Worm (Caenorhabditis elegans) whole organism, L4 larva: ENCODE data around the gene M79.2.
A peak's percentile ranks its signal among the peaks of the same experiment; 100 is the strongest.

Experiments used
- F10B5.3 ChIP-seq: sonication (generic microtip); optimal IDR thresholded peaks from 2 replicates; lab custom pipeline; 2016; ENCODE audit warnings: mild to moderate bottlenecking, missing genetic modification characterization, missing compliant biosample characterization
- F44E2.7 ChIP-seq: fragments of 200-800 bp; sonication (Bioruptor generic); IDR thresholded peaks from 2 replicates; pipeline ENCODE4 v2.1.2; 2022; ENCODE audit warnings: missing genetic modification characterization, missing compliant biosample characterization
- F49E8.2 ChIP-seq: sonication (generic microtip); optimal IDR thresholded peaks from 2 replicates; lab custom pipeline; 2016; ENCODE audit warnings: missing compliant biosample characterization, mild to moderate bottlenecking, missing genetic modification characterization, borderline replicate concordance
- T26A8.4 ChIP-seq: fragments of 200-800 bp; sonication (Bioruptor generic); IDR thresholded peaks from 2 replicates; pipeline ENCODE4 v1.3.6; 2022; ENCODE audit warnings: missing genetic modification characterization, missing compliant biosample characterization
- Y48G9A.11 ChIP-seq: fragments of 200-800 bp; sonication (Bioruptor generic); IDR thresholded peaks from 2 replicates; pipeline ENCODE4 v1.3.6; 2022; ENCODE audit warnings: missing genetic modification reagents, missing genetic modification characterization, missing compliant biosample characterization
- Y75B8A.6 ChIP-seq: fragments of 200-800 bp; sonication (Bioruptor generic); IDR thresholded peaks from 2 replicates; pipeline ENCODE4 v1.3.6; 2022; ENCODE audit warnings: missing genetic modification reagents, missing genetic modification characterization, missing compliant biosample characterization
- ama-1 ChIP-seq: fragments of 150-350 bp; optimal IDR thresholded peaks from 2 replicates; lab custom pipeline; 2014; ENCODE audit warnings: inconsistent platforms, mixed read lengths
- attf-4 ChIP-seq: sonication (generic microtip); optimal IDR thresholded peaks from 3 replicates; lab custom pipeline; 2017; ENCODE audit warnings: missing biosample characterization, missing genetic modification characterization
- ceh-62 ChIP-seq: sonication (generic microtip); optimal IDR thresholded peaks from 2 replicates; lab custom pipeline; 2017; ENCODE audit warnings: missing biosample characterization, missing genetic modification characterization
- cey-2 ChIP-seq: sonication (generic microtip); optimal IDR thresholded peaks from 3 replicates; lab custom pipeline; 2017; ENCODE audit warnings: missing genetic modification characterization, mild to moderate bottlenecking, missing compliant biosample characterization, antibody characterized with exemption, borderline replicate concordance; ENCODE audit not compliant: insufficient read depth
- daf-12 ChIP-seq: fragments of 150-350 bp; optimal IDR thresholded peaks from 2 replicates; lab custom pipeline; 2014; ENCODE audit warnings: missing biosample characterization, missing genetic modification reagents, missing genetic modification characterization
- dmd-8 ChIP-seq: fragments of 200-800 bp; sonication (Bioruptor generic); IDR thresholded peaks from 2 replicates; pipeline ENCODE4 v1.3.6; 2022; ENCODE audit warnings: missing genetic modification characterization, missing compliant biosample characterization
- dmd-9 ChIP-seq: fragments of 200-800 bp; sonication (Bioruptor generic); IDR thresholded peaks from 2 replicates; pipeline ENCODE4 v1.3.6; 2022; ENCODE audit warnings: missing genetic modification reagents, missing genetic modification characterization, missing compliant biosample characterization
- dpl-1 ChIP-seq: fragments of 150-350 bp; optimal IDR thresholded peaks from 2 replicates; lab custom pipeline; 2014; ENCODE audit warnings: missing biosample characterization, missing genetic modification reagents, missing genetic modification characterization
- duxl-1 ChIP-seq: sonication (generic microtip); optimal IDR thresholded peaks from 2 replicates; lab custom pipeline; 2016; ENCODE audit warnings: mild to moderate bottlenecking, missing genetic modification characterization, moderate library complexity, missing compliant biosample characterization; ENCODE audit not compliant: poor library complexity
- egl-27 ChIP-seq: sonication (generic microtip); optimal IDR thresholded peaks from 3 replicates; lab custom pipeline; 2017; ENCODE audit warnings: missing biosample characterization, missing genetic modification reagents, missing genetic modification characterization
- egl-43 ChIP-seq: fragments of 200-800 bp; sonication (Bioruptor generic); IDR thresholded peaks from 2 replicates; pipeline ENCODE4 v1.3.6; 2022; ENCODE audit warnings: missing genetic modification reagents, missing genetic modification characterization, missing compliant biosample characterization
- gei-8 ChIP-seq: fragments of 200-800 bp; sonication (Bioruptor generic); optimal IDR thresholded peaks from 2 replicates; lab custom pipeline; 2018; ENCODE audit warnings: mild to moderate bottlenecking, missing genetic modification characterization, missing compliant biosample characterization
- hif-1 ChIP-seq, 2 experiments: sonication (generic microtip); optimal IDR thresholded peaks; 2 replicates each; lab custom pipeline; 2016 to 2017; ENCODE audit warnings: missing compliant biosample characterization in 2 of 2, missing genetic modification characterization in 2 of 2, missing genetic modification reagents in 2 of 2, missing genotype in 2 of 2, mild to moderate bottlenecking in 1 of 2
- hlh-11 ChIP-seq: fragments of 200-800 bp; sonication (Bioruptor generic); optimal IDR thresholded peaks from 2 replicates; lab custom pipeline; 2018; ENCODE audit warnings: mild to moderate bottlenecking, missing genetic modification characterization, missing compliant biosample characterization
- hlh-30 ChIP-seq: sonication (generic microtip); optimal IDR thresholded peaks from 2 replicates; lab custom pipeline; 2017; ENCODE audit warnings: antibody characterized with exemption, mild to moderate bottlenecking, missing genetic modification characterization, missing compliant biosample characterization; ENCODE audit not compliant: insufficient read depth
- lim-7 ChIP-seq: fragments of 200-800 bp; sonication (Bioruptor generic); IDR thresholded peaks from 2 replicates; pipeline ENCODE4 v1.3.6; 2022; ENCODE audit warnings: missing genetic modification characterization, missing compliant biosample characterization
- lin-13 ChIP-seq: fragments of 150-350 bp; optimal IDR thresholded peaks from 2 replicates; lab custom pipeline; 2014; ENCODE audit warnings: missing biosample characterization, missing genetic modification reagents, missing genetic modification characterization
- lin-29 ChIP-seq: fragments of 200-800 bp; sonication (Bioruptor generic); IDR thresholded peaks from 2 replicates; pipeline ENCODE4 v1.3.6; 2022; ENCODE audit warnings: missing genetic modification reagents, missing genetic modification characterization, missing compliant biosample characterization
- lin-38 ChIP-seq: fragments of 200-800 bp; sonication (Bioruptor generic); IDR thresholded peaks from 2 replicates; pipeline ENCODE4 v1.3.6; 2022; ENCODE audit warnings: missing genetic modification reagents, missing genetic modification characterization, missing compliant biosample characterization
- lir-3 ChIP-seq: sonication (generic microtip); optimal IDR thresholded peaks from 2 replicates; lab custom pipeline; 2016; ENCODE audit warnings: mild to moderate bottlenecking, missing genetic modification characterization, missing compliant biosample characterization
- madf-5 ChIP-seq, 2 experiments: fragments of 200-800 bp; sonication (Bioruptor generic); IDR thresholded peaks; 2 replicates each; pipeline ENCODE4 v1.3.6; 2022; ENCODE audit warnings: missing compliant biosample characterization in 2 of 2, missing genetic modification characterization in 2 of 2
- madf-9 ChIP-seq: fragments of 200-800 bp; sonication (Bioruptor generic); conservative IDR thresholded peaks from 2 replicates; pipeline ENCODE4 v1.3.6; 2022; ENCODE audit warnings: missing genetic modification reagents, missing genetic modification characterization, missing compliant biosample characterization
- mdt-29 ChIP-seq: fragments of 200-800 bp; sonication (Bioruptor generic); IDR thresholded peaks from 2 replicates; pipeline ENCODE4 v1.3.6; 2022; ENCODE audit warnings: missing genetic modification reagents, missing genetic modification characterization, missing compliant biosample characterization
- mes-2 ChIP-seq: sonication (generic microtip); optimal IDR thresholded peaks from 2 replicates; lab custom pipeline; 2016; ENCODE audit warnings: missing genotype, mild to moderate bottlenecking, missing genetic modification characterization, missing compliant biosample characterization; ENCODE audit not compliant: poor library complexity, severe bottlenecking
- mxl-2 ChIP-seq: fragments of 200-800 bp; sonication (Bioruptor generic); conservative IDR thresholded peaks from 2 replicates; pipeline ENCODE4 v1.3.6; 2022; ENCODE audit warnings: missing genetic modification reagents, missing genetic modification characterization, missing compliant biosample characterization
- mxl-3 ChIP-seq: fragments of 200-800 bp; sonication (Bioruptor generic); optimal IDR thresholded peaks from 2 replicates; lab custom pipeline; 2018; ENCODE audit warnings: mild to moderate bottlenecking, missing genetic modification characterization, missing compliant biosample characterization
- nhr-102 ChIP-seq: sonication (generic microtip); optimal IDR thresholded peaks from 2 replicates; lab custom pipeline; 2016; ENCODE audit warnings: mild to moderate bottlenecking, missing genetic modification characterization, moderate library complexity, missing compliant biosample characterization
- nhr-111 ChIP-seq: fragments of 200-800 bp; sonication (Bioruptor generic); optimal IDR thresholded peaks from 2 replicates; lab custom pipeline; 2018; ENCODE audit warnings: mild to moderate bottlenecking, missing genetic modification characterization, missing compliant biosample characterization
- nhr-25 ChIP-seq: sonication (generic microtip); optimal IDR thresholded peaks from 2 replicates; lab custom pipeline; 2017; ENCODE audit warnings: missing genetic modification characterization, mild to moderate bottlenecking, missing compliant biosample characterization, antibody characterized with exemption, moderate library complexity, borderline replicate concordance; ENCODE audit not compliant: insufficient read depth
- nhr-28 ChIP-seq: fragments of 150-350 bp; optimal IDR thresholded peaks from 2 replicates; lab custom pipeline; 2014; ENCODE audit warnings: missing biosample characterization, missing genetic modification characterization
- nhr-6 ChIP-seq: fragments of 150-350 bp; optimal IDR thresholded peaks from 2 replicates; lab custom pipeline; 2014; ENCODE audit warnings: missing biosample characterization, missing genetic modification characterization
- nhr-76 ChIP-seq: fragments of 150-350 bp; optimal IDR thresholded peaks from 2 replicates; lab custom pipeline; 2014; ENCODE audit warnings: missing biosample characterization, missing genetic modification characterization
- nhr-77 ChIP-seq: fragments of 150-350 bp; optimal IDR thresholded peaks from 2 replicates; lab custom pipeline; 2014; ENCODE audit warnings: missing biosample characterization, missing genetic modification characterization
- pha-4 ChIP-seq, 2 experiments: fragments of 150-350 bp in 1 of 2; fragments of 200-800 bp in 1 of 2; sonication (Bioruptor generic) in 1 of 2; IDR thresholded peaks in 1 of 2; optimal IDR thresholded peaks in 1 of 2; 2 replicates each; pipeline versions ENCODE4 v1.3.6 to Lab custom; 2014 to 2022; ENCODE audit warnings: missing genetic modification characterization in 2 of 2, missing genetic modification reagents in 2 of 2, missing biosample characterization in 1 of 2, missing compliant biosample characterization in 1 of 2
- php-3 ChIP-seq: fragments of 200-800 bp; sonication (Bioruptor generic); IDR thresholded peaks from 2 replicates; pipeline ENCODE4 v1.3.6; 2022; ENCODE audit warnings: missing genetic modification reagents, missing genetic modification characterization, missing compliant biosample characterization
- saeg-2 ChIP-seq: fragments of 200-800 bp; sonication (Bioruptor generic); IDR thresholded peaks from 2 replicates; pipeline ENCODE4 v1.3.6; 2022; ENCODE audit warnings: missing genetic modification reagents, missing genetic modification characterization, missing compliant biosample characterization
- set-16 ChIP-seq: fragments of 200-800 bp; sonication (Bioruptor generic); IDR thresholded peaks from 2 replicates; pipeline ENCODE4 v1.3.6; 2022; ENCODE audit warnings: missing genetic modification reagents, missing genetic modification characterization, missing compliant biosample characterization
- tra-1 ChIP-seq: fragments of 200-800 bp; sonication (Bioruptor generic); IDR thresholded peaks from 2 replicates; pipeline ENCODE4 v1.3.6; 2022; ENCODE audit warnings: missing genetic modification reagents, missing genetic modification characterization, missing compliant biosample characterization
- unc-130 ChIP-seq: sonication (generic microtip); optimal IDR thresholded peaks from 2 replicates; lab custom pipeline; 2016; ENCODE audit warnings: missing genetic modification reagents, missing genetic modification characterization, missing compliant biosample characterization
- vab-7 ChIP-seq: fragments of 200-800 bp; sonication (Bioruptor generic); IDR thresholded peaks from 2 replicates; pipeline ENCODE4 v1.3.6; 2022; ENCODE audit warnings: missing genetic modification reagents, missing genetic modification characterization, missing compliant biosample characterization
- zag-1 ChIP-seq: fragments of 150-350 bp; optimal IDR thresholded peaks from 2 replicates; lab custom pipeline; 2014; ENCODE audit warnings: missing biosample characterization, missing genetic modification characterization
- zfp-3 ChIP-seq: fragments of 200-800 bp; sonication (Bioruptor generic); conservative IDR thresholded peaks from 2 replicates; pipeline ENCODE4 v1.3.6; 2022; ENCODE audit warnings: missing genetic modification reagents, missing genetic modification characterization, missing compliant biosample characterization
- zip-11 ChIP-seq: fragments of 200-800 bp; sonication (Bioruptor generic); IDR thresholded peaks from 2 replicates; pipeline ENCODE4 v1.3.6; 2022; ENCODE audit warnings: missing genetic modification characterization, missing compliant biosample characterization

The M79.2 gene

ce11 chrX:10666871-10667270 lies 38.3 kb upstream of the M79.2 start:
- TF ChIP-seq vab-7 (GFP tag; lab: Robert Waterston, UW), result peak; percentile 75
- TF ChIP-seq unc-130 (GFP tag; lab: Kevin White, UChicago), result no peak
- TF ChIP-seq tra-1, result 0 out of 2 replicates have a peak, but pooled peaks have one; percentile 44
- TF ChIP-seq nhr-111 (GFP tag; lab: Kevin White, UChicago), result no peak
- peak; percentile 55 for TF ChIP-seq mes-2 (tag; lab: Kevin White, UChicago)
- no peak for TF ChIP-seq egl-27 (tag; lab: Kevin White, UChicago)
- TF ChIP-seq dmd-8 (GFP tag; lab: Robert Waterston, UW), result no peak
- peak; percentile 76 for TF ChIP-seq zfp-3
- TF ChIP-seq egl-43 (GFP tag; lab: Robert Waterston, UW), result peak; percentile 75
- TF ChIP-seq ceh-62 (tag; lab: Kevin White, UChicago), result no peak
- TF ChIP-seq duxl-1 (tag; lab: Kevin White, UChicago), result no peak
- no peak for TF ChIP-seq F49E8.2 (tag; lab: Kevin White, UChicago)
- TF ChIP-seq nhr-6 (tag; lab: Kevin White, UChicago), result no peak
- TF ChIP-seq mdt-29 (GFP tag; lab: Robert Waterston, UW), result 0 out of 2 replicates have a peak, but pooled peaks have one; percentile 19
- no peak for TF ChIP-seq ama-1 (lab: Kevin White, UChicago)
- no peak for TF ChIP-seq set-16 (GFP tag; lab: Robert Waterston, UW)
- 0 out of 2 replicates have a peak, but pooled peaks have one; percentile 37 for TF ChIP-seq saeg-2 (GFP tag; lab: Robert Waterston, UW)
- TF ChIP-seq lin-29 (GFP tag; lab: Robert Waterston, UW), result no peak
- no peak for TF ChIP-seq cey-2 (tag; lab: Kevin White, UChicago)
- no peak for TF ChIP-seq lin-13 (GFP tag; lab: Kevin White, UChicago)
- TF ChIP-seq nhr-102 (tag; lab: Kevin White, UChicago), result no peak
- TF ChIP-seq Y48G9A.11 (GFP tag; lab: Robert Waterston, UW), result peak; percentile 63
- peak in 1 of 2 experiments; percentile 67; a peak in 2 of 4 replicates for TF ChIP-seq madf-5 (GFP tag; IDR thresholded peaks at IDR 0.05; lab: Robert Waterston, UW)
- TF ChIP-seq lim-7 (GFP tag; lab: Robert Waterston, UW), result peak; percentile 87
- TF ChIP-seq zip-11 (GFP tag; lab: Robert Waterston, UW), result 0 out of 2 replicates have a peak, but pooled peaks have one; percentile 46
- no peak for TF ChIP-seq dpl-1 (GFP tag; lab: Kevin White, UChicago)
- no peak for TF ChIP-seq Y75B8A.6 (GFP tag; lab: Robert Waterston, UW)
- no peak for TF ChIP-seq F10B5.3 (tag; lab: Kevin White, UChicago)
- TF ChIP-seq gei-8 (GFP tag; lab: Kevin White, UChicago), result no peak
- TF ChIP-seq php-3 (GFP tag; lab: Robert Waterston, UW), result peak; percentile 59; the same call in 1 of the 2 replicates
- peak; percentile 67 for TF ChIP-seq hlh-30 (tag; lab: Kevin White, UChicago)
- TF ChIP-seq lir-3, result no peak
- no peak for TF ChIP-seq zag-1
- TF ChIP-seq lin-38 (GFP tag; lab: Robert Waterston, UW), result no peak; the same call in 1 of the 2 replicates
- no peak for TF ChIP-seq mxl-2 (GFP tag; lab: Robert Waterston, UW)
- TF ChIP-seq mxl-3, result peak; percentile 66
- peak; percentile 52; the same call in 1 of the 2 replicates for TF ChIP-seq pha-4 (GFP tag; IDR thresholded peaks at IDR 0.05; lab: Robert Waterston, UW)
- TF ChIP-seq pha-4 (tag; optimal IDR thresholded peaks at IDR 0.05; lab: Kevin White, UChicago), result no peak
- no peak for TF ChIP-seq nhr-25
- TF ChIP-seq madf-9 (GFP tag; lab: Robert Waterston, UW), result peak; percentile 54
- peak; percentile 15; the same call in 1 of the 2 replicates for TF ChIP-seq dmd-9
- no peak for TF ChIP-seq T26A8.4
- no peak for TF ChIP-seq attf-4 (tag; lab: Kevin White, UChicago)
- TF ChIP-seq daf-12 (tag; lab: Kevin White, UChicago), result no peak
- TF ChIP-seq hlh-11, result peak; percentile 21
- TF ChIP-seq nhr-77 (tag; lab: Kevin White, UChicago), result no peak
- no peak for TF ChIP-seq nhr-76 (tag; lab: Kevin White, UChicago)
- TF ChIP-seq hif-1 (tag; optimal IDR thresholded peaks at IDR 0.05; lab: Kevin White, UChicago), result peak in 1 of 2 experiments; percentile 25
- no peak for TF ChIP-seq nhr-28
- no peak for TF ChIP-seq F44E2.7 (GFP tag; lab: Robert Waterston, UW)
